Worm (Caenorhabditis elegans): ENCODE results near the gene F44G4.7.

F44G4.7 gene

DNA sequence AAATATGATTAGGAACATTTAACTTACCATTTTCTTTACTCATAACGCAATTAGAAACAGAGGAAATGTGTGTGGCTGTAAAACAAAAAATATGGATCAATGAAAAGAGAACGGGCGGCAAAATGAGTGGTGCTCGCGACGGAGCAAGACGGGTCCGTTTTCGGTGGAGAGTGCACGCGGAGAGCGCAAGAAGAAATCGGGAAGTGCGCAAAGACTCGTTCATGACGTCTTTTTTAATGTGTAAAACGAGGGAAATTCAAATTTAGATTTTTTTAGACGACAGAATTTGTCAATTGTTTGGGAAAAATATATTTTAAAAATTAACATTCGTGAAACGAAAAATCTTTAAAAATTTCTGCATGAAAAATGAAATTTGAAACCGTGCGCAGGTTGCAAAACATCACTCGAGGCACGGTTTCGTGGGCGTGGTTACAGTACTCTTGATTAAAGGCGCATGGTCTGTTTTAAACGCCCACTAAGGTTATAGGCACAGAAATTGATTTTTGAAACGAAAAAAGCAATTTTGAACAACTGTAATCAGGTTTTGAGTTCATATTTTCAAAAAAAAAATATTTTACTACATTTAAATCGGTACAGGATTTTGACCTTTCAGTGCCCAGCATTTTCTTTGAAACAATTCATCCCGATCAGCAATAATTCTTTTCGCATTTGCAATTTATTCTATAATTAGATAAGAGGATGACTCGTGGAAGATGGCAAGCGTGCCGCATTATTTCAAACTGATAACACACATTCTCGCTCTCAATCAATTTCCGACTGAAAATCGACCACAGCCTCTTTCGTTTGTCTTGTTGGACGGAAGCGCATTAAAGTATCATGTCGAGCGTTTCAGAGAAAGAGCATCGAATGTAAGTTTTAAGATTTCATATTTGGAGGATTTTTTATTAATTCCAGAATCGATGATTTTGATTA lies 35.5 kb downstream of the F44G4.7 start, which contains the start of the genes szy-20 and C18E9.5 (continued):
- no peak for TF ChIP-seq nhr-28 (tag; optimal IDR thresholded peaks at IDR 0.05)
- no peak for TF ChIP-seq hlh-4 (tag; optimal IDR thresholded peaks at IDR 0.05)
- TF ChIP-seq fkh-10 (GFP tag; optimal IDR thresholded peaks at IDR 0.05): peak; percentile 46
- no peak for TF ChIP-seq ces-1 (GFP tag; optimal IDR thresholded peaks at IDR 0.05)
- peak; percentile 14 for TF ChIP-seq ztf-4 (tag; optimal IDR thresholded peaks at IDR 0.05)
- peak; percentile 88 for TF ChIP-seq nhr-85 (tag)
- no peak for TF ChIP-seq egl-27 (tag; optimal IDR thresholded peaks at IDR 0.05)
- TF ChIP-seq fkh-4 (tag; optimal IDR thresholded peaks at IDR 0.05; ENCODE audit: borderline replicate concordance): peak; percentile 60
- TF ChIP-seq unc-86 (tag; optimal IDR thresholded peaks at IDR 0.05): peak; percentile 87
- no peak for TF ChIP-seq pqm-1 (tag; optimal IDR thresholded peaks at IDR 0.05)
- TF ChIP-seq nhr-76 (tag; optimal IDR thresholded peaks at IDR 0.05): no peak
- TF ChIP-seq hlh-17 (GFP tag; optimal IDR thresholded peaks at IDR 0.05; ENCODE audit: borderline replicate concordance): no peak
- TF ChIP-seq fkh-8 (tag; optimal IDR thresholded peaks at IDR 0.05): peak; percentile 80
- peak; percentile 93 for TF ChIP-seq nhr-47 (tag; optimal IDR thresholded peaks at IDR 0.05)
- TF ChIP-seq sptf-1 (tag; optimal IDR thresholded peaks at IDR 0.05): no peak
- TF ChIP-seq snpc-4 (tag; optimal IDR thresholded peaks at IDR 0.05): peak; percentile 78
- TF ChIP-seq lin-14 (GFP tag; optimal IDR thresholded peaks at IDR 0.05): peak; percentile 90
- peak; percentile 89 for TF ChIP-seq tbx-2 (tag; optimal IDR thresholded peaks at IDR 0.05)
- TF ChIP-seq efl-1 (optimal IDR thresholded peaks at IDR 0.05): peak; percentile 98 to 99
- peak; percentile 97 to 100 for TF ChIP-seq efl-1 (GFP tag; optimal IDR thresholded peaks at IDR 0.05 in 1 of 2)
- TF ChIP-seq dsc-1 (tag; optimal IDR thresholded peaks at IDR 0.05): peak; percentile 92
- TF ChIP-seq snu-23 (GFP tag; optimal IDR thresholded peaks at IDR 0.05): peak; percentile 89
- TF ChIP-seq swsn-7 (tag; optimal IDR thresholded peaks at IDR 0.05): peak; percentile 90
- TF ChIP-seq nhr-71 (tag; optimal IDR thresholded peaks at IDR 0.05): peak; percentile 93
- no peak for TF ChIP-seq C34B4.2 (tag; optimal IDR thresholded peaks at IDR 0.05)
- TF ChIP-seq unc-130 (tag; optimal IDR thresholded peaks at IDR 0.05): peak; percentile 17
- TF ChIP-seq nhr-237 (tag; optimal IDR thresholded peaks at IDR 0.05): peak; percentile 16
- peak; percentile 91 for TF ChIP-seq lsy-2 (tag; optimal IDR thresholded peaks at IDR 0.05)
- TF ChIP-seq unc-62 (GFP tag; optimal IDR thresholded peaks at IDR 0.05): no peak
- peak; percentile 22 for TF ChIP-seq sox-4 (tag; optimal IDR thresholded peaks at IDR 0.05)
- TF ChIP-seq elt-2 (tag; optimal IDR thresholded peaks at IDR 0.05): peak; percentile 58
- peak; percentile 70 for TF ChIP-seq F16B12.6 (tag; optimal IDR thresholded peaks at IDR 0.05)
- no peak for TF ChIP-seq tlp-1 (tag; optimal IDR thresholded peaks at IDR 0.05)
- peak; percentile 80 for TF ChIP-seq nhr-90 (tag; optimal IDR thresholded peaks at IDR 0.05; ENCODE audit: poor library complexity)
- TF ChIP-seq ceh-88 (GFP tag; IDR thresholded peaks at IDR 0.05): peak; percentile 77
- TF ChIP-seq sup-37 (GFP tag; optimal IDR thresholded peaks at IDR 0.05): peak; percentile 62
- TF ChIP-seq ceh-8 (GFP tag; optimal IDR thresholded peaks at IDR 0.05): peak; percentile 72
- TF ChIP-seq vab-15 (tag; optimal IDR thresholded peaks at IDR 0.05): no peak
- peak; percentile 83 for TF ChIP-seq irx-1 (tag; optimal IDR thresholded peaks at IDR 0.05)
- no peak for TF ChIP-seq Y116A8C.19 (tag; optimal IDR thresholded peaks at IDR 0.05; ENCODE audit: borderline replicate concordance)
- peak; percentile 61 for TF ChIP-seq nhr-11 (tag; optimal IDR thresholded peaks at IDR 0.05)
- TF ChIP-seq pag-3 (tag; optimal IDR thresholded peaks at IDR 0.05; ENCODE audit: borderline replicate concordance, insufficient read depth): no peak
- peak; percentile 36 for TF ChIP-seq lir-3 (tag; optimal IDR thresholded peaks at IDR 0.05; ENCODE audit: poor library complexity)
- no peak for TF ChIP-seq aha-1 (tag; optimal IDR thresholded peaks at IDR 0.05)
- no peak for TF ChIP-seq efl-3 (GFP tag; optimal IDR thresholded peaks at IDR 0.05)
- peak; percentile 75 for TF ChIP-seq C04F5.9 (tag; optimal IDR thresholded peaks at IDR 0.05)
- TF ChIP-seq lin-39 (tag; optimal IDR thresholded peaks at IDR 0.05): peak; percentile 90
- peak; percentile 63 for TF ChIP-seq grh-1 (GFP tag; IDR thresholded peaks at IDR 0.05)
- TF ChIP-seq ets-5 (GFP tag; IDR thresholded peaks at IDR 0.05): no peak
- peak; percentile 91 for TF ChIP-seq rnt-1 (tag; optimal IDR thresholded peaks at IDR 0.05)
- no peak for TF ChIP-seq unc-98 (GFP tag; IDR thresholded peaks at IDR 0.05)

All from whole organism, L1 larva.